Worm (Caenorhabditis elegans) whole organism, midembryonic: ENCODE data around the gene pri-1.

Experiments
- T22C8.4 ChIP-seq: fragments of 200-800 bp; sonication (Bioruptor generic); IDR thresholded peaks from 2 replicates; pipeline ENCODE4 v1.3.6; 2022; ENCODE audit warnings: missing genetic modification characterization, missing compliant biosample characterization
- cog-1 ChIP-seq: sonication (generic microtip); optimal IDR thresholded peaks from 2 replicates; lab custom pipeline; 2016; ENCODE audit warnings: missing genetic modification characterization, missing compliant biosample characterization
- flt-1 ChIP-seq: fragments of 200-800 bp; sonication (Bioruptor generic); IDR thresholded peaks from 2 replicates; pipeline ENCODE4 v1.3.6; 2022; ENCODE audit warnings: missing genetic modification characterization, missing compliant biosample characterization
- klf-2 ChIP-seq: fragments of 200-800 bp; sonication (Bioruptor generic); conservative IDR thresholded peaks from 2 replicates; pipeline ENCODE4 v1.3.6; 2022; ENCODE audit warnings: missing genetic modification reagents, missing genetic modification characterization, missing compliant biosample characterization
- med-1 ChIP-seq: sonication (generic microtip); optimal IDR thresholded peaks from 2 replicates; lab custom pipeline; 2017; ENCODE audit warnings: missing genetic modification characterization, mild to moderate bottlenecking, missing compliant biosample characterization, antibody characterized with exemption, missing genetic modification reagents; ENCODE audit not compliant: insufficient read depth
- ref-1 ChIP-seq: fragments of 200-800 bp; sonication (Bioruptor generic); conservative IDR thresholded peaks from 2 replicates; pipeline ENCODE4 v1.3.6; 2022; ENCODE audit warnings: missing genetic modification reagents, missing genetic modification characterization, missing compliant biosample characterization
- tab-1 ChIP-seq: fragments of 200-800 bp; sonication (Bioruptor generic); IDR thresholded peaks from 2 replicates; pipeline ENCODE4 v1.3.6; 2022; ENCODE audit warnings: missing genetic modification characterization, missing compliant biosample characterization
- ztf-23 ChIP-seq: fragments of 200-800 bp; sonication (Bioruptor generic); IDR thresholded peaks from 2 replicates; pipeline ENCODE4 v1.3.6; 2022; ENCODE audit warnings: missing genetic modification reagents, missing genetic modification characterization, missing compliant biosample characterization
- ztf-29 ChIP-seq: fragments of 200-800 bp; sonication (Bioruptor generic); IDR thresholded peaks from 2 replicates; pipeline ENCODE4 v1.3.6; 2022; ENCODE audit warnings: missing genetic modification reagents, missing genetic modification characterization, missing compliant biosample characterization

pri-1 gene

ce11 chrIII:9614211-9614610 is at the start of gene pri-1, which contains the start of gene F58A4.6:
pri-1 (minus strand) TSS chrIII:9614281.
F58A4.6 (plus strand) TSS chrIII:9614482.
- TF ChIP-seq flt-1 (GFP tag; lab: Robert Waterston, UW), result no peak
- no peak for TF ChIP-seq ztf-29 (GFP tag; lab: Robert Waterston, UW)
- no peak for TF ChIP-seq cog-1
- TF ChIP-seq ztf-23 (GFP tag; lab: Robert Waterston, UW), result no peak
- TF ChIP-seq med-1 (GFP tag; lab: Kevin White, UChicago), result no peak
- no peak for TF ChIP-seq tab-1 (GFP tag; lab: Robert Waterston, UW)
- no peak for TF ChIP-seq klf-2
- TF ChIP-seq ref-1 (GFP tag; lab: Robert Waterston, UW), result no peak
- TF ChIP-seq T22C8.4, result no peak

ce11 chrIII:9662266-9662959 is 48.3 kb upstream of the pri-1 start:
- no peak for TF ChIP-seq flt-1 (GFP tag; lab: Robert Waterston, UW)
- no peak for TF ChIP-seq cog-1
- TF ChIP-seq T22C8.4, result no peak
- no peak for TF ChIP-seq ztf-29 (GFP tag; lab: Robert Waterston, UW)
- no peak for TF ChIP-seq ref-1 (GFP tag; lab: Robert Waterston, UW)
- no peak for TF ChIP-seq tab-1 (GFP tag; lab: Robert Waterston, UW)
- TF ChIP-seq med-1 (GFP tag; lab: Kevin White, UChicago), result no peak
- no peak for TF ChIP-seq ztf-23 (GFP tag; lab: Robert Waterston, UW)
- TF ChIP-seq klf-2, result no peak

- no peak for TF ChIP-seq ztf-23 (GFP tag; lab: Robert Waterston, UW)
- no peak for TF ChIP-seq tab-1 (GFP tag; lab: Robert Waterston, UW)
- no peak for TF ChIP-seq med-1 (GFP tag; lab: Kevin White, UChicago)
- TF ChIP-seq flt-1 (GFP tag; lab: Robert Waterston, UW), result no peak
- TF ChIP-seq T22C8.4, result no peak
Measured at ce11 chrIII:9661119-9661518, 47.0 kb upstream of the pri-1 start.

- TF ChIP-seq flt-1 (GFP tag; lab: Robert Waterston, UW), result no peak
Measured at ce11 chrIII:9658569-9658968, 44.5 kb upstream of the pri-1 start.

ce11 chrIII:9655802-9656201 is 41.7 kb upstream of the pri-1 start, which contains the start of gene C15H7.4:
C15H7.4 (minus strand) TSS chrIII:9655902.
- TF ChIP-seq flt-1 (GFP tag; lab: Robert Waterston, UW) (no peak), T22C8.4 (no peak), klf-2 (no peak), cog-1 (no peak), ref-1 (GFP tag; lab: Robert Waterston, UW) (no peak), tab-1 (GFP tag; lab: Robert Waterston, UW) (no peak), ztf-29 (GFP tag; lab: Robert Waterston, UW) (no peak), ztf-23 (GFP tag; lab: Robert Waterston, UW) (no peak)

ce11 chrIII:9651871-9652270 is 37.8 kb upstream of the pri-1 start, which contains the start of gene C15H7.3:
C15H7.3 (minus strand) TSS chrIII:9651971.
- TF ChIP-seq ref-1 (GFP tag; lab: Robert Waterston, UW), result no peak
- TF ChIP-seq ztf-23 (GFP tag; lab: Robert Waterston, UW), result no peak
- no peak for TF ChIP-seq klf-2
- no peak for TF ChIP-seq flt-1 (GFP tag; lab: Robert Waterston, UW)
- TF ChIP-seq tab-1 (GFP tag; lab: Robert Waterston, UW), result no peak
- TF ChIP-seq med-1 (GFP tag; lab: Kevin White, UChicago), result no peak
- no peak for TF ChIP-seq cog-1
- no peak for TF ChIP-seq ztf-29 (GFP tag; lab: Robert Waterston, UW)
- no peak for TF ChIP-seq T22C8.4

- TF ChIP-seq ref-1 (GFP tag; lab: Robert Waterston, UW), result no peak
- no peak for TF ChIP-seq T22C8.4
- TF ChIP-seq ztf-29 (GFP tag; lab: Robert Waterston, UW), result no peak
- TF ChIP-seq flt-1 (GFP tag; lab: Robert Waterston, UW), result no peak
- no peak for TF ChIP-seq ztf-23 (GFP tag; lab: Robert Waterston, UW)
- TF ChIP-seq klf-2, result no peak
- TF ChIP-seq med-1 (GFP tag; lab: Kevin White, UChicago), result no peak
- TF ChIP-seq tab-1 (GFP tag; lab: Robert Waterston, UW), result no peak
- TF ChIP-seq cog-1, result no peak
Measured at ce11 chrIII:9646440-9647021, 32.5 kb upstream of the pri-1 start.

- TF ChIP-seq med-1 (GFP tag; lab: Kevin White, UChicago), result no peak
- TF ChIP-seq cog-1, result no peak
- no peak for TF ChIP-seq ref-1 (GFP tag; lab: Robert Waterston, UW)
- no peak for TF ChIP-seq ztf-29 (GFP tag; lab: Robert Waterston, UW)
Measured at ce11 chrIII:9645099-9645498, 31.0 kb upstream of the pri-1 start.

- TF ChIP-seq med-1 (GFP tag; lab: Kevin White, UChicago), result no peak
- TF ChIP-seq cog-1, result no peak
- TF ChIP-seq tab-1 (GFP tag; lab: Robert Waterston, UW), result no peak
- no peak for TF ChIP-seq flt-1 (GFP tag; lab: Robert Waterston, UW)
- no peak for TF ChIP-seq klf-2
- TF ChIP-seq T22C8.4, result no peak
- TF ChIP-seq ztf-23 (GFP tag; lab: Robert Waterston, UW), result no peak
- no peak for TF ChIP-seq ztf-29 (GFP tag; lab: Robert Waterston, UW)
- TF ChIP-seq ref-1 (GFP tag; lab: Robert Waterston, UW), result no peak
Measured at ce11 chrIII:9642110-9642509, 28.0 kb upstream of the pri-1 start.
